Fruit fly (Drosophila melanogaster): Measurements from ENCODE around the gene PVRAP.

- TF ChIP-seq kay (GFP tag; optimal IDR thresholded peaks at IDR 0.05) (no peak), CG8478 (optimal IDR thresholded peaks at IDR 0.05) (no peak), peb (GFP tag; IDR thresholded peaks at IDR 0.05) (no peak), gem (tag; optimal IDR thresholded peaks at IDR 0.05) (no peak), CG4854 (GFP tag; optimal IDR thresholded peaks at IDR 0.05) (no peak), CG6854 (GFP tag; optimal IDR thresholded peaks at IDR 0.05) (no peak), Ravus (GFP tag; IDR thresholded peaks at IDR 0.05) (no peak), HLH4C (GFP tag; IDR thresholded peaks at IDR 0.05; ENCODE audit: partially characterized antibody) (no peak), CG10267 (tag; optimal IDR thresholded peaks at IDR 0.05) (no peak), CG43689 (GFP tag; IDR thresholded peaks at IDR 0.05) (no peak), Abd-B (GFP tag; optimal IDR thresholded peaks at IDR 0.05) (no peak), shn (GFP tag; optimal IDR thresholded peaks at IDR 0.05) (no peak)
These were observed 13.3 kb upstream of the PVRAP start for dm6 chr3L:5983593-5984225.

All from whole organism, embryonic.